Worm (Caenorhabditis elegans) whole organism, L4 larva: Measurements from ENCODE around the gene nol-6.

Source experiments
- Y105C5A.15 ChIP-seq: fragments of 200-800 bp; sonication (Bioruptor generic); IDR thresholded peaks from 2 replicates; pipeline ENCODE4 v1.3.6; 2022; ENCODE audit warnings: missing genetic modification characterization, missing compliant biosample characterization
- ZK546.5 ChIP-seq, 2 experiments: sonication (generic microtip); optimal IDR thresholded peaks; 2 replicates each; lab custom pipeline; 2017; ENCODE audit warnings: missing biosample characterization in 2 of 2, missing genetic modification characterization in 2 of 2
- aha-1 ChIP-seq: fragments of 150-350 bp; peaks from one replicate; lab custom pipeline; 2014; ENCODE audit warnings: missing biosample characterization, missing genetic modification characterization
- ceh-28 ChIP-seq: fragments of 150-350 bp; optimal IDR thresholded peaks from 2 replicates; lab custom pipeline; 2014; ENCODE audit warnings: missing biosample characterization, missing genetic modification reagents, missing genetic modification characterization
- ceh-32 ChIP-seq: sonication (generic microtip); optimal IDR thresholded peaks from 2 replicates; lab custom pipeline; 2016; ENCODE audit warnings: mild to moderate bottlenecking, missing genetic modification characterization, missing compliant biosample characterization; ENCODE audit not compliant: poor library complexity
- ceh-82 ChIP-seq: sonication (generic microtip); optimal IDR thresholded peaks from 2 replicates; lab custom pipeline; 2017; ENCODE audit warnings: missing biosample characterization, missing genetic modification characterization
- egl-43 ChIP-seq: fragments of 200-800 bp; sonication (Bioruptor generic); IDR thresholded peaks from 2 replicates; pipeline ENCODE4 v1.3.6; 2022; ENCODE audit warnings: missing genetic modification reagents, missing genetic modification characterization, missing compliant biosample characterization
- fkh-10 ChIP-seq: fragments of 150-350 bp; optimal IDR thresholded peaks from 2 replicates; lab custom pipeline; 2014; ENCODE audit warnings: missing biosample characterization, missing genetic modification reagents, missing genetic modification characterization
- hlh-11 ChIP-seq: fragments of 200-800 bp; sonication (Bioruptor generic); optimal IDR thresholded peaks from 2 replicates; lab custom pipeline; 2018; ENCODE audit warnings: mild to moderate bottlenecking, missing genetic modification characterization, missing compliant biosample characterization
- jun-1 ChIP-seq: fragments of 150-350 bp; optimal IDR thresholded peaks from 2 replicates; lab custom pipeline; 2014; ENCODE audit warnings: missing biosample characterization, missing genetic modification reagents, missing genetic modification characterization
- lin-13 ChIP-seq: fragments of 150-350 bp; optimal IDR thresholded peaks from 2 replicates; lab custom pipeline; 2014; ENCODE audit warnings: missing biosample characterization, missing genetic modification reagents, missing genetic modification characterization
- lin-29 ChIP-seq: fragments of 200-800 bp; sonication (Bioruptor generic); IDR thresholded peaks from 2 replicates; pipeline ENCODE4 v1.3.6; 2022; ENCODE audit warnings: missing genetic modification reagents, missing genetic modification characterization, missing compliant biosample characterization
- lin-39 ChIP-seq: fragments of 150-350 bp; optimal IDR thresholded peaks from 2 replicates; lab custom pipeline; 2014; ENCODE audit warnings: missing biosample characterization, missing genetic modification reagents, missing genetic modification characterization
- madf-5 ChIP-seq, 2 experiments: fragments of 200-800 bp; sonication (Bioruptor generic); IDR thresholded peaks; 2 replicates each; pipeline ENCODE4 v1.3.6; 2022; ENCODE audit warnings: missing compliant biosample characterization in 2 of 2, missing genetic modification characterization in 2 of 2
- nhr-10 ChIP-seq: fragments of 150-350 bp; optimal IDR thresholded peaks from 2 replicates; lab custom pipeline; 2014; ENCODE audit warnings: missing biosample characterization, missing genetic modification characterization
- nhr-111 ChIP-seq: fragments of 200-800 bp; sonication (Bioruptor generic); optimal IDR thresholded peaks from 2 replicates; lab custom pipeline; 2018; ENCODE audit warnings: mild to moderate bottlenecking, missing genetic modification characterization, missing compliant biosample characterization
- nhr-237 ChIP-seq: sonication (generic microtip); optimal IDR thresholded peaks from 2 replicates; lab custom pipeline; 2017; ENCODE audit warnings: missing biosample characterization, missing genetic modification characterization
- nhr-25 ChIP-seq: sonication (generic microtip); optimal IDR thresholded peaks from 2 replicates; lab custom pipeline; 2017; ENCODE audit warnings: missing genetic modification characterization, mild to moderate bottlenecking, missing compliant biosample characterization, antibody characterized with exemption, moderate library complexity, borderline replicate concordance; ENCODE audit not compliant: insufficient read depth
- nhr-41 ChIP-seq: fragments of 200-800 bp; sonication (Bioruptor generic); IDR thresholded peaks from 2 replicates; pipeline ENCODE4 v1.3.6; 2022; ENCODE audit warnings: missing genetic modification reagents, missing genetic modification characterization, missing compliant biosample characterization
- nhr-6 ChIP-seq: fragments of 150-350 bp; optimal IDR thresholded peaks from 2 replicates; lab custom pipeline; 2014; ENCODE audit warnings: missing biosample characterization, missing genetic modification characterization
- nhr-76 ChIP-seq: fragments of 150-350 bp; optimal IDR thresholded peaks from 2 replicates; lab custom pipeline; 2014; ENCODE audit warnings: missing biosample characterization, missing genetic modification characterization
- sdz-12 ChIP-seq: fragments of 200-800 bp; sonication (Bioruptor generic); optimal IDR thresholded peaks from 2 replicates; lab custom pipeline; 2018; ENCODE audit warnings: mild to moderate bottlenecking, missing genetic modification characterization, missing compliant biosample characterization
- snpc-1.2 ChIP-seq: fragments of 200-800 bp; sonication (Bioruptor generic); IDR thresholded peaks from 2 replicates; pipeline ENCODE4 v1.3.6; 2022; ENCODE audit warnings: missing genetic modification reagents, missing genetic modification characterization, missing compliant biosample characterization
- snpc-4 ChIP-seq: fragments of 150-350 bp; optimal IDR thresholded peaks from 2 replicates; lab custom pipeline; 2014; ENCODE audit warnings: missing biosample characterization, missing genetic modification characterization
- tag-97 ChIP-seq: fragments of 200-800 bp; sonication (Bioruptor generic); IDR thresholded peaks from 2 replicates; pipeline ENCODE4 v1.3.6; 2022; ENCODE audit warnings: missing genetic modification characterization, missing compliant biosample characterization
- tra-1 ChIP-seq: fragments of 200-800 bp; sonication (Bioruptor generic); IDR thresholded peaks from 2 replicates; pipeline ENCODE4 v1.3.6; 2022; ENCODE audit warnings: missing genetic modification reagents, missing genetic modification characterization, missing compliant biosample characterization
- unc-130 ChIP-seq: sonication (generic microtip); optimal IDR thresholded peaks from 2 replicates; lab custom pipeline; 2016; ENCODE audit warnings: missing genetic modification reagents, missing genetic modification characterization, missing compliant biosample characterization
- unc-39 ChIP-seq: sonication (generic microtip); optimal IDR thresholded peaks from 2 replicates; lab custom pipeline; 2017; ENCODE audit warnings: missing biosample characterization, missing genetic modification characterization
- unc-62 ChIP-seq, 3 experiments: fragments of 150-350 bp in 1 of 3; sonication (generic microtip); optimal IDR thresholded peaks in 2 of 3; peaks in 1 of 3; 1 replicate in 1 of 3; 2 replicates in 2 of 3; lab custom pipeline; 2014 to 2017; ENCODE audit warnings: missing biosample characterization in 3 of 3, missing genetic modification characterization in 3 of 3, missing genetic modification reagents in 3 of 3, missing genotype in 1 of 3
- zfp-2 ChIP-seq: sonication (generic microtip); optimal IDR thresholded peaks from 2 replicates; lab custom pipeline; 2016; ENCODE audit warnings: mild to moderate bottlenecking, missing genetic modification characterization, missing compliant biosample characterization

nol-6 gene

DNA sequence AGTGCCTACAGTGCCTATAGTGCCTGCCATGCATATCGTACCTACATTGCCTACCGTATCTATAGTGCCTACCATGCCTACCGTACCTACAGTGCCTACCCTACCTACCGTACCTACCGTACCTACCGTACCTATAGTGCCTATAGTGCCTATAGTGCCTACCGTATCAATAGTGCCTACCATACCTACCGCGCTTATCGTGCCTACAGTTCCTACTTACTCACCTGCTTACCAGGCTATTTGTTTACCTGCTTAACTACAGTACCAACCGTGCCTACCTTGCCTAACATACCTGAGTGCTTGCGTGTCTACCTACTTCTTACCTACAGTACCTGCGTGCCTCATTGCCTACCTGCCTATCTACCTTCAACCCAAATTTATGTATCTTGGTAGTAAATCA is 4.2 kb upstream of the nol-6 start:
- TF ChIP-seq unc-62 (GFP tag; optimal IDR thresholded peaks at IDR 0.05 in 1 of 2; lab: Kevin White, UChicago) = peak in 1 of 2 experiments; percentile 78
- TF ChIP-seq unc-62 (tag; optimal IDR thresholded peaks at IDR 0.05; lab: Kevin White, UChicago) = no peak
- TF ChIP-seq nhr-76 (tag; lab: Kevin White, UChicago) = no peak
- no peak for TF ChIP-seq lin-29
- TF ChIP-seq aha-1 (tag; lab: Kevin White, UChicago) = peak; percentile 52

DNA sequence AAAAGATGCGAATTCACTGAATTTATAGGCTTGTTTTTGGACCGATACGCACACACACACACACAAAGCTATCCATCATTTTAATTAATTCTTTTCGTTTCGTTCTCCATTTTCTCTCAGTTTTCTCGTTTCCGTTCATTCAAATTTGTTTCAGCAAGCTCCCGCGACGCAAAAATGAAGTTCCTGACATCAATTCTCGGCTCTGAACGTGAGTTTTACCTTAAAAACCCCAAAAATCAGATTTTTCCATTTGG is 964 bp upstream of the nol-6 start, which contains the start of gene Y51H7C.3:
Y51H7C.3 (plus strand) TSS at position 155 of the 254 bp plus-strand sequence.
- TF ChIP-seq ceh-82 (tag; lab: Kevin White, UChicago) (no peak), zfp-2 (tag; lab: Kevin White, UChicago) (no peak), ceh-32 (tag; lab: Kevin White, UChicago) (no peak), ZK546.5 (tag; optimal IDR thresholded peaks at IDR 0.05; lab: Kevin White, UChicago) (no peak), lin-29 (no peak), tag-97 (no peak)

DNA sequence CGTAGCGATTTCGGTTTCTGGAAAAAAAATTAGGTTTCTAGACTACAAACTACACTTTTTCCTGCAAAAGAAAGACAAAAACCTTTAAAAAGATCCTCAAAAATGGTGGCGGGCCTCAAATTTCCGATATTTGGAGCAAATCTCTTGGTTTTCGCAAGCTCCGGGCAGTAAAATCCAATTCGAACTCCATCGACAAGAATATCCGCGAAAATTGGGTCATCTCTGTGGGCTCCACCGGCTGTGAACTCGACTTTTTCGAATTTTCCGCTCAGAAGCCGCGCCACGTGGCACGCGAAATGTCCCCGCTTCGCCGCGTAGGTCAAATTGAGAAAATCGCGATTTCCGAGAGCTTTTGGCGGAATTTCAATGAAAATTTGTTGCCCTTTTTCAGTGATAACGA is 584 bp downstream of the nol-6 start:
- TF ChIP-seq aha-1 (tag; lab: Kevin White, UChicago) = peak; percentile 96
- TF ChIP-seq lin-13 (GFP tag; lab: Kevin White, UChicago) = no peak

DNA sequence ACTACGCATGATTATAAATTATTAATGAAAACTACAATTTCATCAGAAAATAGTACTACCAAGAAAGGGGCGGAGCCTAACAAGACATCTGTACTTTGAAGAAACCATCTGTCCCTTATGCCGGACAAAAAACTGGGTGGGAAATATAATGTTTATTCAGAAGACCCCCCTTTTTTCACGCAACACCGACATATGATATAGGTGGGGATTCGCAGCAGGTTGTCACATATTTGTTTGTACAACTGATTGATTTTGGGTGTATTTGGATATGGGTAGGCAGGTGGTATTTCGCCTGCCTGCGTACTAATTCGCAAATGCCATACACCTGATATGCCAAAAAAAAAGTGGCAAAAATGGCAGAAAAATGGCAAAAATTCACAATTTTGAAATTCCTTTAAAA is 13.6 kb downstream of the nol-6 start, which contains the start of gene Y51H7C.10:
Y51H7C.10 (minus strand) TSS at position 101 of the 400 bp plus-strand sequence.
- TF ChIP-seq ZK546.5 (tag; optimal IDR thresholded peaks at IDR 0.05; lab: Kevin White, UChicago) = no peak
- no peak for TF ChIP-seq ceh-28 (tag; lab: Kevin White, UChicago)
- no peak for TF ChIP-seq snpc-1.2 (GFP tag; lab: Robert Waterston, UW)
- no peak for TF ChIP-seq tag-97
- no peak for TF ChIP-seq egl-43 (GFP tag; lab: Robert Waterston, UW)
- no peak for TF ChIP-seq nhr-6 (tag; lab: Kevin White, UChicago)
- TF ChIP-seq Y105C5A.15 (GFP tag; lab: Robert Waterston, UW) = no peak
- TF ChIP-seq nhr-25 = no peak
- TF ChIP-seq unc-39 (tag; lab: Kevin White, UChicago) = no peak
- TF ChIP-seq lin-39 (tag; lab: Kevin White, UChicago) = no peak
- TF ChIP-seq fkh-10 (GFP tag; lab: Kevin White, UChicago) = no peak
- no peak for TF ChIP-seq tra-1 (GFP tag; lab: Robert Waterston, UW)
- no peak for TF ChIP-seq madf-5 (GFP tag; IDR thresholded peaks at IDR 0.05; lab: Robert Waterston, UW)
- TF ChIP-seq snpc-4 = no peak
- no peak for TF ChIP-seq nhr-41 (GFP tag; lab: Robert Waterston, UW)
- TF ChIP-seq hlh-11 (tag; lab: Kevin White, UChicago) = no peak
- no peak for TF ChIP-seq nhr-237 (tag; lab: Kevin White, UChicago)
- TF ChIP-seq unc-130 (GFP tag; lab: Kevin White, UChicago) = no peak
- TF ChIP-seq nhr-111 (GFP tag; lab: Kevin White, UChicago) = no peak

DNA sequence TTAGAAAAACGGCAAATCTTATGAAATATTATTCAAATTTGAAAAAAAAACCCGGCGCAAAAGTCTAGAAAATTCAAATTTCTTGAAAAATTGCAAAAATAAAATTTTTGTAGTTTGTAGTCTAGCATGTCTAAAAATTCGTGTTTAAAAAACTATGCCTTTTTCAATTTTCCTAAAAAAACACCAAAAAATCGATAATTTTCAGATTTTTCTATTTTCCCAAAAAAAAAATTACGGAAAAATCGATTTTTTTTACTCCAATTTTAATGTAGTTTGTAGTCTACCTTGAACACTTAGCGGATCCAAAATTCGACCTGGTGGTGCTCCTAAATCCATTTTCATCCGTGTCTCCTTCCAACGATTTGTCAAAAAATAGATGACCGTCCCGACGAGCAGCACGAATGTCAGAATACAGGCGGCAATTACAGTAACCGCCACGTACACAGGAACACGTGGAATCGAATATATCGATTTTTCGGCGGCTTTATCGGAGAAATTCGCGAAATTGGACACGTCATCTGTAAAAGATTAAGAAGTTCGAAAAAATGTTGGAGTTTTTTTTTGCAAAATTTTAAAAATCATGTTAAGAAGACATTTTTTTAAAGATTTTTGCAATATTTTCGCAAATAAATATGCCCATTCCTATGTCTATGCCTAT is 16.4 kb downstream of the nol-6 start:
- peak in 1 of 2 experiments; percentile 90 for TF ChIP-seq unc-62 (GFP tag; optimal IDR thresholded peaks at IDR 0.05 in 1 of 2; lab: Kevin White, UChicago)
- no peak for TF ChIP-seq unc-62 (tag; optimal IDR thresholded peaks at IDR 0.05; lab: Kevin White, UChicago)
- TF ChIP-seq aha-1 (tag; lab: Kevin White, UChicago) = peak; percentile 94
- no peak for TF ChIP-seq madf-5 (GFP tag; IDR thresholded peaks at IDR 0.05; lab: Robert Waterston, UW)

DNA sequence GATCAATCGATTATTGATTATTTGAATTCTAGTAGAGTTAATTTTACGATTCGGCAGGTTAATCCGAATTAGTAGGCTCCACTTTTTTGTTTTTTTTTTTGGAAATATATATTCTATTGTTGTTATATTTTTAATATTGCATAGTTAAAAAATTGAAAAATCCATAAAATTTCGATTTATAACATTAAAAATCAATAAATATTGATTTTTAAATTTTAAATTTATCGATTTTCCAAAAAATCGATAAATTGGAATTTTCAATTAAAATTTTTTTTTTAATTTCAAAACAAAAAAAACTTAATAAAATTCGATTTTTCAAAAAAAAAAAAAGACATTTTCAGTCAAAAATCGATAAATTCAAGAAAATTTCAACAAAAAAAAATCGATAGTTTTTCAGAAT is 17.3 kb downstream of the nol-6 start:
- TF ChIP-seq ceh-28 (tag; lab: Kevin White, UChicago) (peak; percentile 68), jun-1 (tag; lab: Kevin White, UChicago) (no peak), snpc-1.2 (GFP tag; lab: Robert Waterston, UW) (no peak), sdz-12 (GFP tag; lab: Kevin White, UChicago) (no peak), zfp-2 (tag; lab: Kevin White, UChicago) (no peak), nhr-10 (tag; lab: Kevin White, UChicago) (no peak)
